Worm (Caenorhabditis elegans) whole organism, L2 larva: Measurements from ENCODE around the gene copz-1.

Source experiments
- C34F6.9 ChIP-seq: fragments of 150-350 bp; optimal IDR thresholded peaks from 2 replicates; lab custom pipeline; 2014; ENCODE audit warnings: missing biosample characterization, missing genetic modification characterization
- F13H6.1 ChIP-seq: sonication (generic microtip); optimal IDR thresholded peaks from 2 replicates; lab custom pipeline; 2016; ENCODE audit warnings: missing genetic modification characterization, missing compliant biosample characterization
- R02D3.7 ChIP-seq: fragments of 150-350 bp; optimal IDR thresholded peaks from 2 replicates; lab custom pipeline; 2014; ENCODE audit warnings: missing biosample characterization, missing genetic modification characterization
- ZK546.5 ChIP-seq: sonication (generic microtip); optimal IDR thresholded peaks from 2 replicates; lab custom pipeline; 2017; ENCODE audit warnings: missing biosample characterization, missing genetic modification characterization
- alr-1 ChIP-seq: fragments of 150-350 bp; optimal IDR thresholded peaks from 2 replicates; lab custom pipeline; 2014; ENCODE audit warnings: missing biosample characterization, missing genetic modification characterization
- blmp-1 ChIP-seq: sonication (generic microtip); optimal IDR thresholded peaks from 2 replicates; lab custom pipeline; 2017; ENCODE audit warnings: missing genetic modification characterization, mild to moderate bottlenecking, missing compliant biosample characterization, antibody characterized with exemption, moderate library complexity; ENCODE audit not compliant: insufficient read depth
- ceh-16 ChIP-seq: fragments of 150-350 bp; optimal IDR thresholded peaks from 2 replicates; lab custom pipeline; 2014; ENCODE audit warnings: missing biosample characterization, missing genetic modification characterization
- ceh-82 ChIP-seq: fragments of 150-350 bp; optimal IDR thresholded peaks from 2 replicates; lab custom pipeline; 2014; ENCODE audit warnings: missing biosample characterization, missing genetic modification characterization
- crh-2 ChIP-seq: sonication (generic microtip); optimal IDR thresholded peaks from 2 replicates; lab custom pipeline; 2017; ENCODE audit warnings: missing biosample characterization, missing genetic modification characterization
- dmd-4 ChIP-seq: sonication (generic microtip); optimal IDR thresholded peaks from 2 replicates; lab custom pipeline; 2017; ENCODE audit warnings: missing biosample characterization, missing genetic modification characterization
- egl-27 ChIP-seq: sonication (generic microtip); optimal IDR thresholded peaks from 3 replicates; lab custom pipeline; 2017; ENCODE audit warnings: missing biosample characterization, missing genetic modification reagents, missing genetic modification characterization
- elt-1 ChIP-seq: fragments of 150-350 bp; optimal IDR thresholded peaks from 2 replicates; lab custom pipeline; 2014; ENCODE audit warnings: missing biosample characterization, missing genetic modification characterization
- fos-1 ChIP-seq: fragments of 150-350 bp; optimal IDR thresholded peaks from 2 replicates; lab custom pipeline; 2014; ENCODE audit warnings: missing biosample characterization, missing genetic modification characterization
- gmeb-1 ChIP-seq: fragments of 150-350 bp; optimal IDR thresholded peaks from 2 replicates; lab custom pipeline; 2014; ENCODE audit warnings: missing biosample characterization, missing genetic modification characterization
- lin-11 ChIP-seq: fragments of 150-350 bp; sonication (generic microtip); optimal IDR thresholded peaks from 2 replicates; lab custom pipeline; 2014; ENCODE audit warnings: missing biosample characterization, missing genetic modification characterization, inconsistent platforms, mixed read lengths
- lin-13 ChIP-seq: fragments of 150-350 bp; optimal IDR thresholded peaks from 2 replicates; lab custom pipeline; 2014; ENCODE audit warnings: missing biosample characterization, missing genetic modification reagents, missing genetic modification characterization
- lin-39 ChIP-seq: fragments of 150-350 bp; optimal IDR thresholded peaks from 2 replicates; lab custom pipeline; 2014; ENCODE audit warnings: missing biosample characterization, missing genetic modification reagents, missing genetic modification characterization
- lsy-2 ChIP-seq, 2 experiments: fragments of 150-350 bp in 1 of 2; sonication (generic microtip) in 1 of 2; optimal IDR thresholded peaks; 2 replicates each; lab custom pipeline; 2014 to 2017; ENCODE audit warnings: missing biosample characterization in 2 of 2, missing genetic modification characterization in 2 of 2
- mab-5 ChIP-seq: fragments of 150-350 bp; optimal IDR thresholded peaks from 2 replicates; lab custom pipeline; 2014; ENCODE audit warnings: missing biosample characterization, missing genetic modification characterization
- mbf-1 ChIP-seq: sonication (generic microtip); optimal IDR thresholded peaks from 2 replicates; lab custom pipeline; 2017; ENCODE audit warnings: missing biosample characterization, missing genetic modification characterization
- mdl-1 ChIP-seq, 2 experiments: fragments of 150-350 bp in 1 of 2; sonication (generic microtip) in 1 of 2; optimal IDR thresholded peaks; 2 replicates each; lab custom pipeline; 2017; ENCODE audit warnings: missing biosample characterization in 2 of 2, missing genetic modification characterization in 2 of 2
- nhr-10 ChIP-seq: sonication (generic microtip); optimal IDR thresholded peaks from 2 replicates; lab custom pipeline; 2017; ENCODE audit warnings: missing biosample characterization, missing genetic modification characterization
- nhr-11 ChIP-seq: fragments of 150-350 bp; optimal IDR thresholded peaks from 2 replicates; lab custom pipeline; 2014; ENCODE audit warnings: missing biosample characterization, missing genetic modification characterization
- nhr-12 ChIP-seq: fragments of 150-350 bp; optimal IDR thresholded peaks from 2 replicates; lab custom pipeline; 2014; ENCODE audit warnings: missing biosample characterization, missing genetic modification characterization
- nhr-129 ChIP-seq: fragments of 150-350 bp; optimal IDR thresholded peaks from 2 replicates; lab custom pipeline; 2014; ENCODE audit warnings: missing biosample characterization, missing genetic modification characterization
- nhr-21 ChIP-seq: fragments of 150-350 bp; optimal IDR thresholded peaks from 2 replicates; lab custom pipeline; 2014; ENCODE audit warnings: missing biosample characterization, missing genetic modification characterization
- nhr-23 ChIP-seq: fragments of 150-350 bp; optimal IDR thresholded peaks from 2 replicates; lab custom pipeline; 2014; ENCODE audit warnings: missing biosample characterization, missing genetic modification reagents, missing genetic modification characterization
- nhr-237 ChIP-seq: fragments of 150-350 bp; optimal IDR thresholded peaks from 2 replicates; lab custom pipeline; 2014; ENCODE audit warnings: missing biosample characterization, missing genetic modification characterization
- nhr-25 ChIP-seq: fragments of 150-350 bp; sonication (generic microtip); optimal IDR thresholded peaks from 3 replicates; lab custom pipeline; 2014; ENCODE audit warnings: missing biosample characterization, missing genetic modification characterization
- nhr-77 ChIP-seq: fragments of 150-350 bp; optimal IDR thresholded peaks from 2 replicates; lab custom pipeline; 2014; ENCODE audit warnings: missing biosample characterization, missing genetic modification characterization
- sem-4 ChIP-seq: fragments of 150-350 bp; optimal IDR thresholded peaks from 2 replicates; lab custom pipeline; 2014; ENCODE audit warnings: missing biosample characterization, missing genetic modification reagents, missing genetic modification characterization
- sma-3 ChIP-seq: sonication (generic microtip); optimal IDR thresholded peaks from 2 replicates; lab custom pipeline; 2016; ENCODE audit warnings: missing genetic modification reagents, missing genetic modification characterization, missing compliant biosample characterization
- sma-9 ChIP-seq, 2 experiments: fragments of 150-350 bp in 1 of 2; sonication (generic microtip) in 1 of 2; optimal IDR thresholded peaks; 2 replicates each; lab custom pipeline; 2014 to 2016; ENCODE audit warnings: missing genetic modification characterization in 2 of 2, mild to moderate bottlenecking in 1 of 2, missing biosample characterization in 1 of 2, missing compliant biosample characterization in 1 of 2, missing genetic modification reagents in 1 of 2, moderate library complexity in 1 of 2
- snpc-4 ChIP-seq: fragments of 150-350 bp; optimal IDR thresholded peaks from 2 replicates; lab custom pipeline; 2014; ENCODE audit warnings: missing biosample characterization, missing genetic modification characterization
- unc-39 ChIP-seq: fragments of 150-350 bp; optimal IDR thresholded peaks from 2 replicates; lab custom pipeline; 2014; ENCODE audit warnings: missing biosample characterization, missing genetic modification characterization
- unc-55 ChIP-seq: fragments of 150-350 bp; sonication (generic microtip); optimal IDR thresholded peaks from 3 replicates; lab custom pipeline; 2014; ENCODE audit warnings: missing biosample characterization, missing genetic modification reagents, missing genetic modification characterization
- unc-62 ChIP-seq: fragments of 150-350 bp; optimal IDR thresholded peaks from 2 replicates; lab custom pipeline; 2014; ENCODE audit warnings: missing biosample characterization, missing genetic modification reagents, missing genetic modification characterization
- zag-1 ChIP-seq: fragments of 150-350 bp; optimal IDR thresholded peaks from 2 replicates; lab custom pipeline; 2014; ENCODE audit warnings: missing biosample characterization, missing genetic modification characterization
- ztf-11 ChIP-seq: sonication (generic microtip); optimal IDR thresholded peaks from 2 replicates; lab custom pipeline; 2017; ENCODE audit warnings: missing biosample characterization, missing genetic modification characterization
- ztf-4 ChIP-seq: fragments of 150-350 bp; optimal IDR thresholded peaks from 2 replicates; lab custom pipeline; 2014; ENCODE audit warnings: missing biosample characterization, missing genetic modification characterization

The copz-1 gene

DNA sequence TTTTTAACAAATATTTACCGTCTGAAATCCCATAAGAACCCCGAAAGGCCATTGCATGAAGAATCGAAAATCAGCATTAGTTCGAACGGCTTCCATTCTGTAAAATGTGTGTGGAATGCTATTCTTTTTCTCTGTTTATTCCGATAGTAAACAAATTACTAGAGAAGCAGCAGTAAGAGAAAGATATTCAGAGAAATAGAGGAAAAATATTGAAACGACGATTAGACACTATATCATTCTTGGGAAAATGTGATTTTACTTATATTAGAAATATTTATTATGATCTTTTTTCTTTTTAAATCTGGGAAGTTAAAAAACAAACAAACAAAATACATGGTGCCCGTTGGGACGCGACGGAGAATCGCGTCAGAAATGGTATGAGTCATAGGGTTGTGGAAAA, 29.2 kb upstream of the copz-1 start, which contains the start of gene M106.8:
M106.8 (minus strand) TSS at position 101 of the 400 bp plus-strand sequence.
- TF ChIP-seq ZK546.5 (tag; lab: Kevin White, UChicago) (no peak), mbf-1 (tag; lab: Kevin White, UChicago) (no peak), ceh-16 (tag; lab: Kevin White, UChicago) (no peak), nhr-12 (no peak), unc-55 (no peak), mab-5 (tag; lab: Kevin White, UChicago) (no peak), unc-62 (GFP tag; lab: Kevin White, UChicago) (no peak), F13H6.1 (no peak), nhr-237 (tag; lab: Kevin White, UChicago) (no peak), ztf-11 (tag; lab: Kevin White, UChicago) (no peak), lin-39 (no peak)

- TF ChIP-seq nhr-25 (tag; lab: Kevin White, UChicago) (no peak), sem-4 (tag; lab: Kevin White, UChicago) (no peak), nhr-77 (no peak), gmeb-1 (tag; lab: Kevin White, UChicago) (no peak), ZK546.5 (tag; lab: Kevin White, UChicago) (no peak), elt-1 (tag; lab: Kevin White, UChicago) (no peak), nhr-10 (tag; lab: Kevin White, UChicago) (no peak), unc-55 (no peak), mab-5 (tag; lab: Kevin White, UChicago) (no peak)
- TF ChIP-seq, all 48 proteins: peak for 0
These were observed 25.6 kb upstream of the copz-1 start for ce11 chrII:10847057-10847456.

DNA sequence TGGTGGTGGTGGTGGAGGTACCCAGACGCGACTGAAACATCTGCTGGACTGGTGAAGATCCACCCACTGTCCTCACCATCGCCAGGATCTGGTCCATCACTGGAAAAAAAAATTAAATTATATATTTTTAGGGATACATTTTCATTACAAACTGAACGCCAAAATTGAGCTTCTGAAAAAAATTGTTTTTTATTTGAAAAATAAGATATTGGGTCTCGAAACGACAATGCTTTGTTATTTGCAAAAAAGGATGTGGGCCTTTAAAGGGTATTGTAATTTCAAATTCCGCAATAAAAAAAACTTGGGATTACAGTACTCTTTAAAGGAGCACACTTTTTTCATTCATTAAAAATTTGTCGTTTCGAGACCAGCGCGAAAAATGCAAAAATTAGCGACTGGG, 22.8 kb upstream of the copz-1 start, which contains the start of gene M106.2:
M106.2 (minus strand) TSS at position 101 of the 400 bp plus-strand sequence.
- TF ChIP-seq nhr-11 (no peak), dmd-4 (tag; lab: Kevin White, UChicago) (no peak)

- peak; percentile 47 for TF ChIP-seq blmp-1 (tag; lab: Kevin White, UChicago)
- TF ChIP-seq sma-3 = peak; percentile 82
- peak; percentile 95 for TF ChIP-seq C34F6.9 (tag; lab: Kevin White, UChicago)
- TF ChIP-seq fos-1 = peak; percentile 72
- no peak for TF ChIP-seq nhr-23 (tag; lab: Kevin White, UChicago)
- no peak for TF ChIP-seq mbf-1 (tag; lab: Kevin White, UChicago)
- no peak for TF ChIP-seq ZK546.5 (tag; lab: Kevin White, UChicago)
- no peak for TF ChIP-seq lin-11
- peak; percentile 87 for TF ChIP-seq nhr-25 (tag; lab: Kevin White, UChicago)
- TF ChIP-seq mab-5 (tag; lab: Kevin White, UChicago) = peak; percentile 58
- TF ChIP-seq nhr-129 = peak; percentile 87
- peak; percentile 90 for TF ChIP-seq F13H6.1
- peak; percentile 55 for TF ChIP-seq ceh-16 (tag; lab: Kevin White, UChicago)
- peak; percentile 45 for TF ChIP-seq lin-13 (GFP tag; lab: Kevin White, UChicago)
- TF ChIP-seq gmeb-1 (tag; lab: Kevin White, UChicago) = peak; percentile 35
- TF ChIP-seq lsy-2 (tag; optimal IDR thresholded peaks at IDR 0.05; lab: Kevin White, UChicago) = peak; percentile 22 to 78
- TF ChIP-seq ztf-4 (tag; lab: Kevin White, UChicago) = peak; percentile 53
- no peak for TF ChIP-seq ceh-82 (tag; lab: Kevin White, UChicago)
- no peak for TF ChIP-seq nhr-10 (tag; lab: Kevin White, UChicago)
- no peak for TF ChIP-seq zag-1 (tag; lab: Kevin White, UChicago)
- TF ChIP-seq crh-2 (tag; lab: Kevin White, UChicago) = peak; percentile 89
- TF ChIP-seq sma-9 (GFP tag; optimal IDR thresholded peaks at IDR 0.05; lab: Kevin White, UChicago) = peak; percentile 80
- no peak for TF ChIP-seq sma-9 (tag; optimal IDR thresholded peaks at IDR 0.05; lab: Kevin White, UChicago)
- TF ChIP-seq ztf-11 (tag; lab: Kevin White, UChicago) = no peak
- TF ChIP-seq nhr-21 (tag; lab: Kevin White, UChicago) = peak; percentile 64
- peak; percentile 70 for TF ChIP-seq sem-4 (tag; lab: Kevin White, UChicago)
- no peak for TF ChIP-seq R02D3.7 (tag; lab: Kevin White, UChicago)
- TF ChIP-seq snpc-4 (tag; lab: Kevin White, UChicago) = peak; percentile 69
- TF ChIP-seq unc-39 (tag; lab: Kevin White, UChicago) = no peak
- peak in 1 of 2 experiments; percentile 44 for TF ChIP-seq mdl-1 (tag; optimal IDR thresholded peaks at IDR 0.05; lab: Kevin White, UChicago)
- TF ChIP-seq unc-55 = peak; percentile 34
- no peak for TF ChIP-seq alr-1 (tag; lab: Kevin White, UChicago)
- peak; percentile 68 for TF ChIP-seq egl-27
- peak; percentile 96 for TF ChIP-seq unc-62 (GFP tag; lab: Kevin White, UChicago)
These were observed 21.6 kb upstream of the copz-1 start for ce11 chrII:10851110-10851509.
